Worm (Caenorhabditis elegans) whole organism, L4 larva: ENCODE measurements around the gene Y11D7A.5.

Experiments
- D1046.2 ChIP-seq: fragments of 200-800 bp; sonication (Bioruptor generic); IDR thresholded peaks from 2 replicates; pipeline ENCODE4 v1.3.6; 2022; ENCODE audit warnings: missing genetic modification characterization, missing compliant biosample characterization
- F44E2.7 ChIP-seq: fragments of 200-800 bp; sonication (Bioruptor generic); IDR thresholded peaks from 2 replicates; pipeline ENCODE4 v2.1.2; 2022; ENCODE audit warnings: missing genetic modification characterization, missing compliant biosample characterization
- F49E8.2 ChIP-seq: sonication (generic microtip); optimal IDR thresholded peaks from 2 replicates; lab custom pipeline; 2016; ENCODE audit warnings: missing compliant biosample characterization, mild to moderate bottlenecking, missing genetic modification characterization, borderline replicate concordance
- T20F7.1 ChIP-seq: fragments of 200-800 bp; sonication (Bioruptor generic); optimal IDR thresholded peaks from 2 replicates; lab custom pipeline; 2018; ENCODE audit warnings: mild to moderate bottlenecking, missing genetic modification characterization, missing compliant biosample characterization
- T26A8.4 ChIP-seq: fragments of 200-800 bp; sonication (Bioruptor generic); IDR thresholded peaks from 2 replicates; pipeline ENCODE4 v1.3.6; 2022; ENCODE audit warnings: missing genetic modification characterization, missing compliant biosample characterization
- Y105C5A.15 ChIP-seq: fragments of 200-800 bp; sonication (Bioruptor generic); IDR thresholded peaks from 2 replicates; pipeline ENCODE4 v1.3.6; 2022; ENCODE audit warnings: missing genetic modification characterization, missing compliant biosample characterization
- Y48G9A.11 ChIP-seq: fragments of 200-800 bp; sonication (Bioruptor generic); IDR thresholded peaks from 2 replicates; pipeline ENCODE4 v1.3.6; 2022; ENCODE audit warnings: missing genetic modification reagents, missing genetic modification characterization, missing compliant biosample characterization
- Y75B8A.6 ChIP-seq: fragments of 200-800 bp; sonication (Bioruptor generic); IDR thresholded peaks from 2 replicates; pipeline ENCODE4 v1.3.6; 2022; ENCODE audit warnings: missing genetic modification reagents, missing genetic modification characterization, missing compliant biosample characterization
- ZK337.2 ChIP-seq: fragments of 200-800 bp; sonication (Bioruptor generic); IDR thresholded peaks from 2 replicates; pipeline ENCODE4 v1.3.6; 2022; ENCODE audit warnings: missing genetic modification reagents, missing genetic modification characterization, missing compliant biosample characterization
- aha-1 ChIP-seq: fragments of 150-350 bp; peaks from one replicate; lab custom pipeline; 2014; ENCODE audit warnings: missing biosample characterization, missing genetic modification characterization
- arid-1 ChIP-seq: fragments of 200-800 bp; sonication (Bioruptor generic); conservative IDR thresholded peaks from 2 replicates; pipeline ENCODE4 v1.3.6; 2022; ENCODE audit warnings: missing genetic modification reagents, missing genetic modification characterization, missing compliant biosample characterization
- ceh-20 ChIP-seq: fragments of 200-800 bp; sonication (Bioruptor generic); IDR thresholded peaks from 2 replicates; pipeline ENCODE4 v1.3.6; 2022; ENCODE audit warnings: missing genetic modification reagents, missing genetic modification characterization, missing compliant biosample characterization
- ceh-44 ChIP-seq: fragments of 200-800 bp; sonication (Bioruptor generic); IDR thresholded peaks from 2 replicates; pipeline ENCODE4 v1.3.6; 2022; ENCODE audit warnings: missing genetic modification reagents, missing genetic modification characterization, missing compliant biosample characterization
- ctbp-1 ChIP-seq: fragments of 200-800 bp; sonication (Bioruptor generic); IDR thresholded peaks from 2 replicates; pipeline ENCODE4 v1.3.6; 2022; ENCODE audit warnings: missing genetic modification reagents, missing genetic modification characterization, missing compliant biosample characterization
- daf-8 ChIP-seq: fragments of 200-800 bp; sonication (Bioruptor generic); IDR thresholded peaks from 2 replicates; pipeline ENCODE4 v1.3.6; 2022; ENCODE audit warnings: missing genetic modification characterization, missing compliant biosample characterization
- dmd-6 ChIP-seq: fragments of 200-800 bp; sonication (Bioruptor generic); IDR thresholded peaks from 2 replicates; pipeline ENCODE4 v1.3.6; 2022; ENCODE audit warnings: missing genetic modification reagents, missing genetic modification characterization, missing compliant biosample characterization
- dmd-9 ChIP-seq: fragments of 200-800 bp; sonication (Bioruptor generic); IDR thresholded peaks from 2 replicates; pipeline ENCODE4 v1.3.6; 2022; ENCODE audit warnings: missing genetic modification reagents, missing genetic modification characterization, missing compliant biosample characterization
- duxl-1 ChIP-seq: sonication (generic microtip); optimal IDR thresholded peaks from 2 replicates; lab custom pipeline; 2016; ENCODE audit warnings: mild to moderate bottlenecking, missing genetic modification characterization, moderate library complexity, missing compliant biosample characterization; ENCODE audit not compliant: poor library complexity
- dve-1 ChIP-seq: sonication (generic microtip); optimal IDR thresholded peaks from 2 replicates; lab custom pipeline; 2017; ENCODE audit warnings: antibody characterized with exemption, mild to moderate bottlenecking, missing genetic modification characterization, missing compliant biosample characterization; ENCODE audit not compliant: insufficient read depth
- hlh-30 ChIP-seq: sonication (generic microtip); optimal IDR thresholded peaks from 2 replicates; lab custom pipeline; 2017; ENCODE audit warnings: antibody characterized with exemption, mild to moderate bottlenecking, missing genetic modification characterization, missing compliant biosample characterization; ENCODE audit not compliant: insufficient read depth
- hmg-1.1 ChIP-seq: fragments of 200-800 bp; sonication (Bioruptor generic); IDR thresholded peaks from 2 replicates; pipeline ENCODE4 v1.3.6; 2022; ENCODE audit warnings: missing genetic modification reagents, missing genetic modification characterization, missing compliant biosample characterization
- lim-7 ChIP-seq: fragments of 200-800 bp; sonication (Bioruptor generic); IDR thresholded peaks from 2 replicates; pipeline ENCODE4 v1.3.6; 2022; ENCODE audit warnings: missing genetic modification characterization, missing compliant biosample characterization
- lin-1 ChIP-seq: fragments of 200-800 bp; sonication (Bioruptor generic); IDR thresholded peaks from 2 replicates; pipeline ENCODE4 v1.3.6; 2022; ENCODE audit warnings: missing genetic modification reagents, missing genetic modification characterization, missing compliant biosample characterization
- lin-29 ChIP-seq: fragments of 200-800 bp; sonication (Bioruptor generic); IDR thresholded peaks from 2 replicates; pipeline ENCODE4 v1.3.6; 2022; ENCODE audit warnings: missing genetic modification reagents, missing genetic modification characterization, missing compliant biosample characterization
- lin-38 ChIP-seq: fragments of 200-800 bp; sonication (Bioruptor generic); IDR thresholded peaks from 2 replicates; pipeline ENCODE4 v1.3.6; 2022; ENCODE audit warnings: missing genetic modification reagents, missing genetic modification characterization, missing compliant biosample characterization
- lsy-2 ChIP-seq, 2 experiments: fragments of 150-350 bp in 1 of 2; sonication (generic microtip) in 1 of 2; optimal IDR thresholded peaks; 2 replicates each; lab custom pipeline; 2014 to 2017; ENCODE audit warnings: missing biosample characterization in 2 of 2, missing genetic modification characterization in 2 of 2
- madf-5 ChIP-seq, 2 experiments: fragments of 200-800 bp; sonication (Bioruptor generic); IDR thresholded peaks; 2 replicates each; pipeline ENCODE4 v1.3.6; 2022; ENCODE audit warnings: missing compliant biosample characterization in 2 of 2, missing genetic modification characterization in 2 of 2
- madf-9 ChIP-seq: fragments of 200-800 bp; sonication (Bioruptor generic); conservative IDR thresholded peaks from 2 replicates; pipeline ENCODE4 v1.3.6; 2022; ENCODE audit warnings: missing genetic modification reagents, missing genetic modification characterization, missing compliant biosample characterization
- mdt-29 ChIP-seq: fragments of 200-800 bp; sonication (Bioruptor generic); IDR thresholded peaks from 2 replicates; pipeline ENCODE4 v1.3.6; 2022; ENCODE audit warnings: missing genetic modification reagents, missing genetic modification characterization, missing compliant biosample characterization
- mxl-2 ChIP-seq: fragments of 200-800 bp; sonication (Bioruptor generic); conservative IDR thresholded peaks from 2 replicates; pipeline ENCODE4 v1.3.6; 2022; ENCODE audit warnings: missing genetic modification reagents, missing genetic modification characterization, missing compliant biosample characterization
- nhr-102 ChIP-seq: sonication (generic microtip); optimal IDR thresholded peaks from 2 replicates; lab custom pipeline; 2016; ENCODE audit warnings: mild to moderate bottlenecking, missing genetic modification characterization, moderate library complexity, missing compliant biosample characterization
- nhr-28 ChIP-seq: fragments of 150-350 bp; optimal IDR thresholded peaks from 2 replicates; lab custom pipeline; 2014; ENCODE audit warnings: missing biosample characterization, missing genetic modification characterization
- nhr-41 ChIP-seq: fragments of 200-800 bp; sonication (Bioruptor generic); IDR thresholded peaks from 2 replicates; pipeline ENCODE4 v1.3.6; 2022; ENCODE audit warnings: missing genetic modification reagents, missing genetic modification characterization, missing compliant biosample characterization
- nhr-42 ChIP-seq: fragments of 200-800 bp; sonication (Bioruptor generic); IDR thresholded peaks from 2 replicates; pipeline ENCODE4 v1.3.6; 2022; ENCODE audit warnings: missing genetic modification characterization, missing compliant biosample characterization
- nhr-48 ChIP-seq: sonication (generic microtip); optimal IDR thresholded peaks from 2 replicates; lab custom pipeline; 2016; ENCODE audit warnings: mild to moderate bottlenecking, missing genetic modification characterization, missing compliant biosample characterization
- php-3 ChIP-seq: fragments of 200-800 bp; sonication (Bioruptor generic); IDR thresholded peaks from 2 replicates; pipeline ENCODE4 v1.3.6; 2022; ENCODE audit warnings: missing genetic modification reagents, missing genetic modification characterization, missing compliant biosample characterization
- rbr-2 ChIP-seq: sonication (generic microtip); optimal IDR thresholded peaks from 2 replicates; lab custom pipeline; 2016; ENCODE audit warnings: missing genotype, missing genetic modification characterization, missing compliant biosample characterization
- saeg-2 ChIP-seq: fragments of 200-800 bp; sonication (Bioruptor generic); IDR thresholded peaks from 2 replicates; pipeline ENCODE4 v1.3.6; 2022; ENCODE audit warnings: missing genetic modification reagents, missing genetic modification characterization, missing compliant biosample characterization
- snpc-1.2 ChIP-seq: fragments of 200-800 bp; sonication (Bioruptor generic); IDR thresholded peaks from 2 replicates; pipeline ENCODE4 v1.3.6; 2022; ENCODE audit warnings: missing genetic modification reagents, missing genetic modification characterization, missing compliant biosample characterization
- spr-1 ChIP-seq: sonication (generic microtip); optimal IDR thresholded peaks from 2 replicates; lab custom pipeline; 2016; ENCODE audit warnings: mild to moderate bottlenecking, missing genetic modification characterization, missing compliant biosample characterization
- tag-97 ChIP-seq: fragments of 200-800 bp; sonication (Bioruptor generic); IDR thresholded peaks from 2 replicates; pipeline ENCODE4 v1.3.6; 2022; ENCODE audit warnings: missing genetic modification characterization, missing compliant biosample characterization
- unc-130 ChIP-seq: sonication (generic microtip); optimal IDR thresholded peaks from 2 replicates; lab custom pipeline; 2016; ENCODE audit warnings: missing genetic modification reagents, missing genetic modification characterization, missing compliant biosample characterization
- vab-7 ChIP-seq: fragments of 200-800 bp; sonication (Bioruptor generic); IDR thresholded peaks from 2 replicates; pipeline ENCODE4 v1.3.6; 2022; ENCODE audit warnings: missing genetic modification reagents, missing genetic modification characterization, missing compliant biosample characterization
- zfp-2 ChIP-seq: sonication (generic microtip); optimal IDR thresholded peaks from 2 replicates; lab custom pipeline; 2016; ENCODE audit warnings: mild to moderate bottlenecking, missing genetic modification characterization, missing compliant biosample characterization
- zfp-3 ChIP-seq: fragments of 200-800 bp; sonication (Bioruptor generic); conservative IDR thresholded peaks from 2 replicates; pipeline ENCODE4 v1.3.6; 2022; ENCODE audit warnings: missing genetic modification reagents, missing genetic modification characterization, missing compliant biosample characterization
- zip-11 ChIP-seq: fragments of 200-800 bp; sonication (Bioruptor generic); IDR thresholded peaks from 2 replicates; pipeline ENCODE4 v1.3.6; 2022; ENCODE audit warnings: missing genetic modification characterization, missing compliant biosample characterization

Gene Y11D7A.5

DNA sequence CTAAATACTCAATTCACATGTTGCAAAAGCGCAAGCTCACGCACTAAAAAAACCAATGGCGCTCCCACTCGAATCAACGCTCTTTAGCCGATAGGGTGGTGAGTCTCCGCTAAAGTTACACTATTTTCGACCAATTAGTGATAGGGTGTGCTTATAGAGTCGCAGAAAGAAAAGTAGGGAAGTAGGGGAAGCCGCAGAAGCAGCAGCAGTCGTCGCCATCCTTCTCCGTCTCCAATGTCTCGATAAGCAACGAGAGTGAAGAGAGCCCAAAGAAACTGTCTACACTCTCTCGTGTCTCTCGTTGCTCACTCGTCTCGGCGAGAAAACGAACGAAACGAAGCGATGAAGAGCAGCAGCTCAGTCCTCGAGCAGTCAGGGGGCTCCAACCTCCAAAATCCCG is 48.6 kb downstream of the Y11D7A.5 start (continued):
- TF ChIP-seq hlh-30: peak; percentile 74
- TF ChIP-seq nhr-28: peak; percentile 18
- peak; percentile 21 for TF ChIP-seq rbr-2 (tag; lab: Kevin White, UChicago)
- no peak for TF ChIP-seq zfp-2
- 0 out of 2 replicates have a peak, but pooled peaks have one; percentile 5 for TF ChIP-seq lim-7 (GFP tag; lab: Robert Waterston, UW)
- no peak for TF ChIP-seq daf-8 (GFP tag; lab: Robert Waterston, UW)

DNA sequence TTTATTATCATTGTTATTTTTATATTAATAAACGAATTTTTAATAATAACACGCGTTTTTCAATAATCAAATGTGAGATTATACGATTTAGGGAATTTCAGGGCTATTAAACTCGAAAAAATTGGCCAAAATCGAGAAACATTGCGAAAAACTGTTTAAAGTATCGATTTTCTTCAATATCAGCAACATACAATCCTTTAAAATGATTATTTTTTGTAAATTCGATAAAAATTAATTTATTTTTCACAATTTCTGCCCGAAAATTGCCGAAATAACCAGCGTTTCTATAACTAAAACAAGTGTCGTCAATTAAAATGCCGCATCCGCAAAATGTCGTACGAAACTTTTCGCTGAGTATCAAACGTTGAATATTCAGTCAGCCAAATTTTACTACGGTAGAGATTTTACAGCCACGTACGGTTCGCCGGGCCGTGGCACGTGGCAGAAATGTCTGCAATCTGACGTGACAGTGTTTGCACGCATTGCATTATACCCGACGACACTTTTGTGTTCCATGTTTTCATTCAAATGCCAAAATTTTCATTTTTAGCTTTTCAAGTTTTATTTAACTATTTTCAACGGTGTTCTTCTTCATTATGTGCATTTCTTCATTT is 49.2 kb downstream of the Y11D7A.5 start:
- TF ChIP-seq mxl-2: peak; percentile 89
- TF ChIP-seq mdt-29 (GFP tag; lab: Robert Waterston, UW): peak; percentile 97
- TF ChIP-seq T26A8.4 (GFP tag; lab: Robert Waterston, UW): peak; percentile 98
- peak; percentile 98 for TF ChIP-seq nhr-42
- peak; percentile 96 for TF ChIP-seq saeg-2
- TF ChIP-seq dve-1: peak; percentile 31
- TF ChIP-seq arid-1 (GFP tag; lab: Robert Waterston, UW): peak; percentile 97
- peak; percentile 9 for TF ChIP-seq aha-1 (tag; lab: Kevin White, UChicago)
- TF ChIP-seq tag-97 (GFP tag; lab: Robert Waterston, UW): peak; percentile 89; the same call in 1 of the 2 replicates
- peak; percentile 98 for TF ChIP-seq zfp-3 (GFP tag; lab: Robert Waterston, UW)
- TF ChIP-seq vab-7: peak; percentile 89
- peak; percentile 93 for TF ChIP-seq F49E8.2 (tag; lab: Kevin White, UChicago)
- 0 out of 2 replicates have a peak, but pooled peaks have one; percentile 45 for TF ChIP-seq lim-7 (GFP tag; lab: Robert Waterston, UW)
- TF ChIP-seq snpc-1.2: peak; percentile 99
- TF ChIP-seq nhr-48 (tag; lab: Kevin White, UChicago): peak; percentile 11
- TF ChIP-seq lin-38 (GFP tag; lab: Robert Waterston, UW): peak; percentile 97
- peak; percentile 96 for TF ChIP-seq dmd-9
- peak in 1 of 2 experiments; percentile 33 for TF ChIP-seq lsy-2 (tag; optimal IDR thresholded peaks at IDR 0.05; lab: Kevin White, UChicago)
- TF ChIP-seq Y105C5A.15: 0 out of 2 replicates have a peak, but pooled peaks have one; percentile 72
- peak; percentile 87 to 98; a peak in 3 of 4 replicates for TF ChIP-seq madf-5 (GFP tag; IDR thresholded peaks at IDR 0.05; lab: Robert Waterston, UW)
- TF ChIP-seq spr-1 (tag; lab: Kevin White, UChicago): peak; percentile 29
- TF ChIP-seq F44E2.7 (GFP tag; lab: Robert Waterston, UW): peak; percentile 83
- peak; percentile 95 for TF ChIP-seq php-3 (GFP tag; lab: Robert Waterston, UW)
- TF ChIP-seq hmg-1.1 (GFP tag; lab: Robert Waterston, UW): peak; percentile 79
- peak; percentile 99 for TF ChIP-seq Y48G9A.11 (GFP tag; lab: Robert Waterston, UW)
- peak; percentile 92 for TF ChIP-seq Y75B8A.6
- TF ChIP-seq nhr-102 (tag; lab: Kevin White, UChicago): peak; percentile 80
- peak; percentile 97 for TF ChIP-seq ceh-44 (GFP tag; lab: Robert Waterston, UW)
- TF ChIP-seq ctbp-1: peak; percentile 84
- TF ChIP-seq zip-11 (GFP tag; lab: Robert Waterston, UW): 0 out of 2 replicates have a peak, but pooled peaks have one; percentile 56
- TF ChIP-seq lin-1 (GFP tag; lab: Robert Waterston, UW): peak; percentile 95
- TF ChIP-seq ZK337.2: peak; percentile 96
- TF ChIP-seq madf-9: peak; percentile 95
- TF ChIP-seq nhr-41: peak; percentile 71; the same call in 1 of the 2 replicates
- peak; percentile 98 for TF ChIP-seq dmd-6 (GFP tag; lab: Robert Waterston, UW)
- TF ChIP-seq T20F7.1 (GFP tag; lab: Kevin White, UChicago): peak; percentile 76
- TF ChIP-seq lin-29 (GFP tag; lab: Robert Waterston, UW): peak; percentile 97
- peak; percentile 56 for TF ChIP-seq duxl-1
- peak; percentile 95 for TF ChIP-seq ceh-20 (GFP tag; lab: Robert Waterston, UW)
- TF ChIP-seq unc-130 (GFP tag; lab: Kevin White, UChicago): peak; percentile 66
- TF ChIP-seq D1046.2 (GFP tag; lab: Robert Waterston, UW): peak; percentile 96
